Fruit fly (Drosophila melanogaster) whole organism, wandering third instar larva: ENCODE measurements around the gene CG9733.

Source experiments
- Abd-B ChIP-seq: fragments of >200 bp; optimal IDR thresholded peaks from 2 replicates; lab custom pipeline; 2017; ENCODE audit warnings: missing biosample characterization, missing genetic modification characterization
- CG32264 ChIP-seq: fragments of 200-800 bp; sonication (Bioruptor generic); optimal IDR thresholded peaks from 2 replicates; lab custom pipeline; 2016; ENCODE audit warnings: missing biosample characterization, missing genetic modification characterization
- CG9705 ChIP-seq: fragments of 200-800 bp; sonication (Bioruptor generic); optimal IDR thresholded peaks from 2 replicates; lab custom pipeline; 2018; ENCODE audit warnings: missing biosample characterization, mild to moderate bottlenecking, missing genetic modification characterization
- CrebA ChIP-seq: fragments of 200-800 bp; sonication (Bioruptor generic); optimal IDR thresholded peaks from 2 replicates; lab custom pipeline; 2016; ENCODE audit warnings: missing biosample characterization, mild to moderate bottlenecking, missing genetic modification characterization, borderline replicate concordance
- Dfd ChIP-seq: fragments of >200 bp; optimal IDR thresholded peaks from 2 replicates; lab custom pipeline; 2017; ENCODE audit warnings: missing biosample characterization, missing genetic modification characterization
- Dif ChIP-seq: fragments of 200-275, 200-300 bp; sonication (Bioruptor generic); optimal IDR thresholded peaks from 2 replicates; lab custom pipeline; 2018; ENCODE audit warnings: missing biosample characterization, missing genetic modification characterization; ENCODE audit not compliant: partially characterized antibody
- GATAd ChIP-seq: sonication (Bioruptor generic); optimal IDR thresholded peaks from 2 replicates; lab custom pipeline; 2016; ENCODE audit warnings: missing biosample characterization, missing genetic modification characterization
- HLH106 ChIP-seq: fragments of 200-800 bp; optimal IDR thresholded peaks from 3 replicates; lab custom pipeline; 2019; ENCODE audit warnings: missing biosample characterization, mild to moderate bottlenecking, missing genetic modification characterization, moderate library complexity
- Hnf4 ChIP-seq: fragments of 200-800 bp; sonication (Bioruptor generic); optimal IDR thresholded peaks from 2 replicates; lab custom pipeline; 2016; ENCODE audit warnings: missing biosample characterization, mild to moderate bottlenecking, missing genetic modification characterization
- Hr78 ChIP-seq: fragments of >200 bp; optimal IDR thresholded peaks from 2 replicates; lab custom pipeline; 2017; ENCODE audit warnings: missing biosample characterization, missing genetic modification characterization
- Hr83 ChIP-seq: fragments of 200-300 bp; sonication (Bioruptor generic); optimal IDR thresholded peaks from 2 replicates; lab custom pipeline; 2016; ENCODE audit warnings: missing biosample characterization, mild to moderate bottlenecking, missing genetic modification characterization, moderate library complexity; ENCODE audit not compliant: poor library complexity, severe bottlenecking
- Jra ChIP-seq: sonication (Bioruptor generic); optimal IDR thresholded peaks from 2 replicates; lab custom pipeline; 2016; ENCODE audit warnings: missing biosample characterization, missing genetic modification characterization
- Mio ChIP-seq: sonication (Bioruptor generic); optimal IDR thresholded peaks from 2 replicates; lab custom pipeline; 2016; ENCODE audit warnings: missing biosample characterization, missing genetic modification characterization
- Myc ChIP-seq: fragments of >200 bp; optimal IDR thresholded peaks from 2 replicates; lab custom pipeline; 2017
- N ChIP-seq: fragments of >200 bp; optimal IDR thresholded peaks from 2 replicates; lab custom pipeline; 2018; ENCODE audit warnings: missing biosample characterization, missing external identifiers, missing genetic modification characterization
- OdsH ChIP-seq: fragments of 200-800 bp; sonication (Bioruptor generic); optimal IDR thresholded peaks from 2 replicates; lab custom pipeline; 2016; ENCODE audit warnings: missing biosample characterization, mild to moderate bottlenecking, missing genetic modification characterization
- Rel ChIP-seq, 2 experiments: fragments of 200-800 bp; sonication (Bioruptor generic) in 1 of 2; optimal IDR thresholded peaks; 2 replicates in 1 of 2; 3 replicates in 1 of 2; lab custom pipeline; 2016 to 2019; ENCODE audit warnings: mild to moderate bottlenecking in 2 of 2, missing biosample characterization in 2 of 2, missing genetic modification characterization in 2 of 2, moderate library complexity in 1 of 2
- Sp1 ChIP-seq: fragments of 200-800 bp; sonication (Bioruptor generic); optimal IDR thresholded peaks from 3 replicates; lab custom pipeline; 2019; ENCODE audit warnings: missing biosample characterization, mild to moderate bottlenecking, missing genetic modification characterization, moderate library complexity
- Vsx2 ChIP-seq: fragments of 200-300, 225-300 bp; sonication (Bioruptor generic); optimal IDR thresholded peaks from 2 replicates; lab custom pipeline; 2018; ENCODE audit warnings: missing biosample characterization, missing genetic modification characterization; ENCODE audit not compliant: partially characterized antibody
- br ChIP-seq: fragments of 200-800 bp; sonication (Bioruptor generic); optimal IDR thresholded peaks from 2 replicates; lab custom pipeline; 2016; ENCODE audit warnings: missing biosample characterization, missing genetic modification characterization
- brk ChIP-seq: fragments of 200-800 bp; sonication (Bioruptor generic); optimal IDR thresholded peaks from 2 replicates; lab custom pipeline; 2016; ENCODE audit warnings: missing biosample characterization, mild to moderate bottlenecking, missing genetic modification characterization
- dl ChIP-seq, 2 experiments: fragments of 175-275, 200-275 bp in 1 of 2; fragments of 200-275 bp in 1 of 2; sonication (Bioruptor generic); optimal IDR thresholded peaks; lab custom pipeline; 2018; ENCODE audit warnings: mild to moderate bottlenecking in 2 of 2, missing biosample characterization in 2 of 2, missing genetic modification characterization in 2 of 2, moderate library complexity in 2 of 2; ENCODE audit not compliant: partially characterized antibody in 2 of 2, insufficient read depth in 1 of 2
- dmrt93B ChIP-seq: fragments of 200-800 bp; sonication (Bioruptor generic); optimal IDR thresholded peaks from 2 replicates; lab custom pipeline; 2018; ENCODE audit warnings: missing biosample characterization, mild to moderate bottlenecking, missing genetic modification characterization
- dsf ChIP-seq: sonication (Bioruptor generic); optimal IDR thresholded peaks from 2 replicates; lab custom pipeline; 2016; ENCODE audit warnings: missing biosample characterization, missing genetic modification characterization, borderline replicate concordance
- ey ChIP-seq: fragments of 200-800 bp; sonication (Bioruptor generic); optimal IDR thresholded peaks from 2 replicates; lab custom pipeline; 2016; ENCODE audit warnings: missing biosample characterization, missing genetic modification characterization
- foxo ChIP-seq, 2 experiments: fragments of 200-800 bp; sonication (Bioruptor generic); optimal IDR thresholded peaks; 2 replicates in 1 of 2; 3 replicates in 1 of 2; lab custom pipeline; 2016 to 2017; ENCODE audit warnings: missing biosample characterization in 2 of 2, missing genetic modification characterization in 2 of 2
- fru ChIP-seq: fragments of 200-800 bp; sonication (Bioruptor generic); optimal IDR thresholded peaks from 3 replicates; lab custom pipeline; 2016; ENCODE audit warnings: missing biosample characterization, mild to moderate bottlenecking, missing genetic modification characterization
- h ChIP-seq: fragments of 200-800 bp; sonication (Bioruptor generic); optimal IDR thresholded peaks from 3 replicates; lab custom pipeline; 2016; ENCODE audit warnings: missing biosample characterization, mild to moderate bottlenecking, missing genetic modification characterization
- jim ChIP-seq: fragments of 175-275, 200-325 bp; sonication (Bioruptor generic); optimal IDR thresholded peaks from 2 replicates; lab custom pipeline; 2016; ENCODE audit warnings: missing biosample characterization, mild to moderate bottlenecking, missing genetic modification characterization
- lola ChIP-seq: fragments of >200 bp; optimal IDR thresholded peaks from 2 replicates; lab custom pipeline; 2017; ENCODE audit warnings: missing biosample characterization, missing genetic modification characterization
- pan ChIP-seq: fragments of >200 bp; optimal IDR thresholded peaks from 2 replicates; lab custom pipeline; 2017
- psq ChIP-seq: fragments of 200-800 bp; sonication (Bioruptor generic); optimal IDR thresholded peaks from 3 replicates; lab custom pipeline; 2017; ENCODE audit warnings: missing biosample characterization, mild to moderate bottlenecking, missing genetic modification characterization, moderate library complexity
- rgr ChIP-seq: fragments of 200-800 bp; sonication (Bioruptor generic); optimal IDR thresholded peaks from 3 replicates; lab custom pipeline; 2016; ENCODE audit warnings: missing biosample characterization, mild to moderate bottlenecking, missing genetic modification characterization
- sage ChIP-seq: fragments of 200-800 bp; sonication (Bioruptor generic); optimal IDR thresholded peaks from 2 replicates; lab custom pipeline; 2016; ENCODE audit warnings: missing biosample characterization, mild to moderate bottlenecking, missing genetic modification characterization
- sv ChIP-seq: fragments of 200-800 bp; sonication (Bioruptor generic); optimal IDR thresholded peaks from 3 replicates; lab custom pipeline; 2016; ENCODE audit warnings: missing biosample characterization, missing genetic modification characterization
- tai ChIP-seq: sonication (Bioruptor generic); optimal IDR thresholded peaks from 2 replicates; lab custom pipeline; 2016; ENCODE audit warnings: missing biosample characterization, missing genetic modification characterization
- usp ChIP-seq: fragments of >200 bp; optimal IDR thresholded peaks from 2 replicates; lab custom pipeline; 2017; ENCODE audit warnings: missing biosample characterization, missing genetic modification characterization
- woc ChIP-seq: sonication (Bioruptor generic); optimal IDR thresholded peaks from 2 replicates; lab custom pipeline; 2016; ENCODE audit warnings: missing biosample characterization, mild to moderate bottlenecking, missing genetic modification characterization

Gene CG9733

DNA sequence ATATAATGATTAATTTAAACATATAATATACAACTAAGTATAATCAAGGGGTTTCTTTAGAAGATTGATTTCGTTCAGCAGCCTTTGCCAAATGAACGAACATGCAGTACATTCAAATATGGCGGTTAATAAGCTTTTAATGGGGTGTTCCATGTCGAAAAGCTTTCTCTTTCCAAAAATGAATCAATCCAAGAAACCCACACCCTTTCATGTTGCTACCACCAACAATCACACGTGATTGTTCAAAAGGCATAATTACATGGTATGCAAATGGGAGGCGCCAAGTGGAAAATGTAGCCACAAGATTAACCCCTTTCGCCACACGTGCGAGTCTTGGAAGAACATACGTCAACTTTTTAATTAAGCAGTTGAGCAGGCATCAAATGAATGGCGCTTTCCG is 40.6 kb downstream of the CG9733 start:
- peak; percentile 3 for TF ChIP-seq sage (GFP tag; lab: Kevin White, UChicago)
- TF ChIP-seq brk, result no peak

DNA sequence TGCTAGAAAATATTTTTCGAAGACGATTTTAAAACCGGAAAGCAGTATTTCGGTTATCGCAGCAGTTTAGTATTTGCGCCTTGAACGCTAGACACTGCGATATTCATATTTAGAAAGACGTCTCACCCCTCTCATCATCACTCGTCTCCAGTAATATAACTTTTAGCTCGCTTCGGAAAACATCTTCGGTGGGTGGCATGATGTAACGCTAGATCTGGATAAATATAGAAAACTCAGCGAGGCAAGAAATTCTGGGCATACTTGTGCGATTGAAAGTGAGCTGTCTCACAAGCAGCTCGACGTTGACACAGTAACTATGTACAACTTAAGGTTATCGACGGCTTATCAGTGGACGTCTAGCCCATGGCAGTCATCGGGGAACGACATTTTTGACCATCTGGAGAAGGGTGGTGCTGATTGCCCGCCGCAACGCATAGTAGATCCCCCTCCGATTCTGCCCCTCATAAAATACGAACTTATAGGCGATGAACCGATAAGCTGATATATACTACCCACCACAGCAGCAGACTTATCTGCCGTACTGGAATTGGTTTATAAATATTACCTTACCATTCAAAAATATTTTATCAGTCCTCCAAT is 42.4 kb downstream of the CG9733 start:
- TF ChIP-seq Hnf4 (GFP tag; lab: Kevin White, UChicago), result no peak
- no peak for TF ChIP-seq Rel (GFP tag; optimal IDR thresholded peaks at IDR 0.05; lab: Kevin White, UChicago)
- peak; percentile 51 for TF ChIP-seq Rel (tag; optimal IDR thresholded peaks at IDR 0.05; lab: Kevin White, UChicago)
- TF ChIP-seq, all 38 proteins: peak for 1

DNA sequence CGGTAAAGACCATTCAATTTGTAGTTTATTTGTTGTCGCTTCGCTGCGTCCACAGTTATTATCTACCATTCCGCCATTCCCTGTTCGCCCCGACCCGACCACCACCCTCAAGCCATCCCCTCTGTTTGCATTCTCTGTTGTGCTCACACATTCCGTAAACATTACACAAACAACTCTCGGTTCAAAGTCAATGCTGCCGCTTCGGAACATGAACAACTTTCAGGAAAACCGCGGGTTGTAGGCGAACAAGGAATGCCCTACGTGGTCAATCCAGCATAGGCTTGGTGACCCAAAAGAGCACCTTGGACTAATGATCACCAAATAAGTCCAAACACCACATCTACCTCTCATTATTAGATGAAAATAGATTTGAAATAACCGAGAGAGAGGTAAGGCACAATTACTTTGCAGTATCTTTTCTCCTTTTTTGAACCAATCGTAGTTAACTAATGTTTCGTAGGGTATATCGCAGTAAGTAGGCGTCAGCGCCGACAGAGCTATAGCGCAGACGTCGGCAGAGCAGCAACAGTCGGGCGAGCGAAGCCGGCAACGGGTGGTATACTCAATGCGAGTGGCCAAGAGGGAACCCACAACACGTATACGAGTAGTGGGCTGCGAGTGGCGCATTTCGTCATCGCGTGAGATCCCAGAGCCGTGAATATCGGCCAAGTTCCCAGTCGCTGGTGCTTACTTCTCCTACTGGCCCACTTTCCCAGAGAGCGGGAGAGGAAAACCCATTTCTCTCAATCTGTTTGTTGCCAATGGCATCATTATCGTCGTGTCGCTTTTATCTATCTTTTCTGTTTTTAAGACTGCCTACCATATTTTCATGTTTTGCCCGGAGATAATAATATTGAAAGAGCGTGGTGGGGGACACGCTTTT is 43.2 kb downstream of the CG9733 start:
- TF ChIP-seq brk (no peak), dmrt93B (GFP tag; lab: Kevin White, UChicago) (peak; percentile 40), Mio (no peak), lola (GFP tag; lab: Kevin White, UChicago) (no peak), psq (GFP tag; lab: Kevin White, UChicago) (peak; percentile 43), Abd-B (GFP tag; lab: Kevin White, UChicago) (no peak), Jra (no peak), fru (GFP tag; lab: Kevin White, UChicago) (peak; percentile 90), Vsx2 (GFP tag; lab: Kevin White, UChicago) (no peak), woc (peak; percentile 34), Dfd (GFP tag; lab: Kevin White, UChicago) (no peak), br (peak; percentile 61), Sp1 (GFP tag; lab: Kevin White, UChicago) (peak; percentile 23), rgr (GFP tag; lab: Kevin White, UChicago) (peak; percentile 36), Dif (GFP tag; lab: Kevin White, UChicago) (no peak), HLH106 (peak; percentile 56), CG32264 (GFP tag; lab: Kevin White, UChicago) (peak; percentile 23), tai (no peak), OdsH (GFP tag; lab: Kevin White, UChicago) (peak; percentile 43), jim (GFP tag; lab: Kevin White, UChicago) (no peak), foxo (GFP tag; optimal IDR thresholded peaks at IDR 0.05; lab: Kevin White, UChicago) (peak; percentile 5 to 74), sv (peak; percentile 86), sage (GFP tag; lab: Kevin White, UChicago) (no peak), GATAd (GFP tag; lab: Kevin White, UChicago) (no peak), Hr83 (GFP tag; lab: Kevin White, UChicago) (no peak), Hr78 (GFP tag; lab: Kevin White, UChicago) (no peak), dsf (GFP tag; lab: Kevin White, UChicago) (no peak), usp (GFP tag; lab: Kevin White, UChicago) (no peak), CG9705 (no peak), CrebA (no peak), pan (lab: Kevin White, UChicago) (no peak), Rel (GFP tag; optimal IDR thresholded peaks at IDR 0.05; lab: Kevin White, UChicago) (no peak), Rel (tag; optimal IDR thresholded peaks at IDR 0.05; lab: Kevin White, UChicago) (no peak), N (no peak), ey (GFP tag; lab: Kevin White, UChicago) (peak; percentile 55), Hnf4 (GFP tag; lab: Kevin White, UChicago) (no peak), h (GFP tag; lab: Kevin White, UChicago) (peak; percentile 75), dl (GFP tag; optimal IDR thresholded peaks at IDR 0.05; lab: Kevin White, UChicago; ENCODE audit: insufficient read depth in 1 of 2, partially characterized antibody in 2 of 2) (no peak), Myc (lab: Kevin White, UChicago) (no peak)
